Worm (Caenorhabditis elegans) whole organism, L3 larva: ENCODE data around the gene zfp-3.

Source experiments
- R02D3.7 ChIP-seq: fragments of 150-350 bp; optimal IDR thresholded peaks from 2 replicates; lab custom pipeline; 2014; ENCODE audit warnings: missing biosample characterization, missing genetic modification characterization
- aly-2 ChIP-seq: fragments of 150-350 bp; optimal IDR thresholded peaks from 2 replicates; lab custom pipeline; 2014; ENCODE audit warnings: missing biosample characterization, missing genetic modification characterization
- ama-1 ChIP-seq: fragments of 150-350 bp; optimal IDR thresholded peaks from 2 replicates; lab custom pipeline; 2018
- ceh-16 ChIP-seq: sonication (generic microtip); optimal IDR thresholded peaks from 2 replicates; lab custom pipeline; 2017; ENCODE audit warnings: missing biosample characterization, missing genetic modification characterization
- ceh-28 ChIP-seq: fragments of 150-350 bp; optimal IDR thresholded peaks from 2 replicates; lab custom pipeline; 2014; ENCODE audit warnings: missing biosample characterization, missing genetic modification reagents, missing genetic modification characterization
- ceh-82 ChIP-seq: fragments of 150-350 bp; optimal IDR thresholded peaks from 2 replicates; lab custom pipeline; 2014; ENCODE audit warnings: missing biosample characterization, missing genetic modification characterization
- ceh-9 ChIP-seq: sonication (generic microtip); optimal IDR thresholded peaks from 2 replicates; lab custom pipeline; 2018; ENCODE audit warnings: missing biosample characterization, missing genetic modification characterization
- egl-27 ChIP-seq: sonication (generic microtip); optimal IDR thresholded peaks from 4 replicates; lab custom pipeline; 2017; ENCODE audit warnings: missing biosample characterization, missing genetic modification reagents, missing genetic modification characterization
- elt-1 ChIP-seq: fragments of 150-350 bp; optimal IDR thresholded peaks from 2 replicates; lab custom pipeline; 2014; ENCODE audit warnings: missing biosample characterization, missing genetic modification characterization
- elt-2 ChIP-seq: sonication (generic microtip); optimal IDR thresholded peaks from 2 replicates; lab custom pipeline; 2016; ENCODE audit warnings: missing genetic modification reagents, mild to moderate bottlenecking, missing genetic modification characterization, missing compliant biosample characterization
- elt-3 ChIP-seq, 3 experiments: fragments of 150-350 bp in 1 of 3; sonication (generic microtip) in 2 of 3; optimal IDR thresholded peaks; 2 replicates in 2 of 3; 4 replicates in 1 of 3; lab custom pipeline; 2014 to 2017; ENCODE audit warnings: missing biosample characterization in 3 of 3, missing genetic modification characterization in 3 of 3
- eor-1 ChIP-seq, 2 experiments: fragments of 150-350 bp; optimal IDR thresholded peaks; 2 replicates each; lab custom pipeline; 2014 to 2018; ENCODE audit warnings: missing biosample characterization in 2 of 2, missing genetic modification characterization in 2 of 2
- fkh-10 ChIP-seq: sonication (generic microtip); optimal IDR thresholded peaks from 2 replicates; lab custom pipeline; 2017; ENCODE audit warnings: missing biosample characterization, missing genetic modification reagents, missing genetic modification characterization
- fkh-2 ChIP-seq: fragments of 150-350 bp; optimal IDR thresholded peaks from 2 replicates; lab custom pipeline; 2014; ENCODE audit warnings: missing biosample characterization, missing genetic modification reagents, missing genetic modification characterization
- fos-1 ChIP-seq: fragments of 150-350 bp; optimal IDR thresholded peaks from 2 replicates; lab custom pipeline; 2014; ENCODE audit warnings: missing biosample characterization, missing genetic modification characterization
- hmg-11 ChIP-seq: sonication (generic microtip); optimal IDR thresholded peaks from 2 replicates; lab custom pipeline; 2016; ENCODE audit warnings: missing genetic modification characterization, missing compliant biosample characterization
- jun-1 ChIP-seq: fragments of 150-350 bp; optimal IDR thresholded peaks from 2 replicates; lab custom pipeline; 2014; ENCODE audit warnings: missing biosample characterization, missing genetic modification reagents, missing genetic modification characterization
- lin-15B ChIP-seq: fragments of 150-350 bp; optimal IDR thresholded peaks from 2 replicates; lab custom pipeline; 2014; ENCODE audit warnings: missing biosample characterization, missing genetic modification characterization
- lin-39 ChIP-seq: fragments of 150-350 bp; optimal IDR thresholded peaks from 2 replicates; lab custom pipeline; 2018; ENCODE audit warnings: missing biosample characterization, missing genetic modification reagents, missing genetic modification characterization
- lsy-12 ChIP-seq: sonication (generic microtip); optimal IDR thresholded peaks from 2 replicates; lab custom pipeline; 2016; ENCODE audit warnings: mild to moderate bottlenecking, missing genetic modification characterization, missing compliant biosample characterization
- mdl-1 ChIP-seq: fragments of 150-350 bp; optimal IDR thresholded peaks from 2 replicates; lab custom pipeline; 2014; ENCODE audit warnings: missing biosample characterization, missing genetic modification characterization
- nfya-1 ChIP-seq: sonication (generic microtip); optimal IDR thresholded peaks from 2 replicates; lab custom pipeline; 2017; ENCODE audit warnings: missing genetic modification characterization, mild to moderate bottlenecking, missing compliant biosample characterization, antibody characterized with exemption, moderate library complexity; ENCODE audit not compliant: insufficient read depth
- nhr-11 ChIP-seq: fragments of 150-350 bp; optimal IDR thresholded peaks from 2 replicates; lab custom pipeline; 2014; ENCODE audit warnings: missing biosample characterization, missing genetic modification characterization
- nhr-23 ChIP-seq: fragments of 150-350 bp; optimal IDR thresholded peaks from 2 replicates; lab custom pipeline; 2014; ENCODE audit warnings: missing biosample characterization, missing genetic modification reagents, missing genetic modification characterization
- nhr-25 ChIP-seq: sonication (generic microtip); optimal IDR thresholded peaks from 2 replicates; lab custom pipeline; 2017; ENCODE audit warnings: missing biosample characterization, missing genetic modification characterization
- nhr-28 ChIP-seq: fragments of 150-350 bp; optimal IDR thresholded peaks from 2 replicates; lab custom pipeline; 2014; ENCODE audit warnings: missing biosample characterization, missing genetic modification characterization
- nhr-43 ChIP-seq: sonication (generic microtip); optimal IDR thresholded peaks from 2 replicates; lab custom pipeline; 2016; ENCODE audit warnings: mild to moderate bottlenecking, missing genetic modification characterization, missing compliant biosample characterization; ENCODE audit not compliant: poor library complexity, severe bottlenecking
- nhr-67 ChIP-seq: fragments of 150-350 bp; optimal IDR thresholded peaks from 2 replicates; lab custom pipeline; 2014; ENCODE audit warnings: missing biosample characterization, missing genetic modification characterization
- nhr-77 ChIP-seq: fragments of 150-350 bp; optimal IDR thresholded peaks from 2 replicates; lab custom pipeline; 2014; ENCODE audit warnings: missing biosample characterization, missing genetic modification characterization
- pha-4 ChIP-seq: fragments of 150-350 bp; optimal IDR thresholded peaks from 2 replicates; lab custom pipeline; 2014; ENCODE audit warnings: missing biosample characterization, missing genetic modification reagents, missing genetic modification characterization
- pqm-1 ChIP-seq: fragments of 150-350 bp; optimal IDR thresholded peaks from 2 replicates; lab custom pipeline; 2017; ENCODE audit warnings: missing biosample characterization, missing genetic modification characterization, inconsistent platforms
- skn-1 ChIP-seq: fragments of 150-350 bp; optimal IDR thresholded peaks from 2 replicates; lab custom pipeline; 2014; ENCODE audit warnings: missing biosample characterization, missing genetic modification characterization
- tbx-2 ChIP-seq: sonication (generic microtip); optimal IDR thresholded peaks from 2 replicates; lab custom pipeline; 2016; ENCODE audit warnings: mild to moderate bottlenecking, missing genetic modification characterization, missing compliant biosample characterization
- unc-39 ChIP-seq: sonication (generic microtip); optimal IDR thresholded peaks from 4 replicates; lab custom pipeline; 2017; ENCODE audit warnings: missing biosample characterization, missing genetic modification characterization
- unc-62 ChIP-seq: fragments of 150-350 bp; sonication (generic microtip); optimal IDR thresholded peaks from 4 replicates; lab custom pipeline; 2014; ENCODE audit warnings: missing biosample characterization, missing genetic modification reagents, missing genetic modification characterization
- ztf-11 ChIP-seq: fragments of 150-350 bp; optimal IDR thresholded peaks from 2 replicates; lab custom pipeline; 2014; ENCODE audit warnings: missing biosample characterization, missing genetic modification characterization
- ztf-4 ChIP-seq: fragments of 150-350 bp; optimal IDR thresholded peaks from 2 replicates; lab custom pipeline; 2014; ENCODE audit warnings: missing biosample characterization, missing genetic modification characterization

The zfp-3 gene

ce11 chrX:1494256-1494655, 47.8 kb upstream of the zfp-3 start, which contains the start of gene F09E10.5:
Gene F09E10.5, minus strand, starts transcription at chrX:1494356.
- no peak for TF ChIP-seq ceh-9 (tag; lab: Kevin White, UChicago)
- no peak for TF ChIP-seq elt-3 (tag; optimal IDR thresholded peaks at IDR 0.05; lab: Kevin White, UChicago)
- TF ChIP-seq nhr-25: no peak
- no peak for TF ChIP-seq nhr-77 (tag; lab: Kevin White, UChicago)
- TF ChIP-seq elt-1 (tag; lab: Kevin White, UChicago): no peak
- no peak for TF ChIP-seq lsy-12 (tag; lab: Kevin White, UChicago)
- TF ChIP-seq nhr-67 (tag; lab: Kevin White, UChicago): no peak
- no peak for TF ChIP-seq aly-2 (tag; lab: Kevin White, UChicago)
- TF ChIP-seq R02D3.7: no peak
- TF ChIP-seq fkh-2: no peak
- no peak for TF ChIP-seq nhr-43 (tag; lab: Kevin White, UChicago)
- no peak for TF ChIP-seq pqm-1
- TF ChIP-seq egl-27 (tag; lab: Kevin White, UChicago): no peak

DNA sequence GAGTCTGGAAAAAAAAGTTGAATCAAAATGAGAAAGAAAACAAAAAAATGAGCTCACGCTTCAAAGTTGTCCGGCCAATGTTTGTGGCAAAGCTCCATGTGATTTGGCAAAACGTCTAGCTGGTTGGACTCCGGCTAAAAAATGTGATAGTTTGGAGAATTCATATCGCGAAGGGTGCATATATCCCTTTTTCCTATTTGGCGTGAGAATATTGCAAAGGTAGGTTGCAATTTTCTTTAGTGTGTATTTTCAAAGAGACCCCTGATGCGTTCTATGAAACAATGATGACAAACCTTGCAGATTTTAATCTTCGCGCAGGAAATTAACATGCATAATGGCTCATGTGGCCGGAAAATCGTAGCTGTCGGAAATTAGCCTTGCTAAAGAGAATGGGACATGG, 45.7 kb upstream of the zfp-3 start:
- TF ChIP-seq fkh-10 (GFP tag; lab: Kevin White, UChicago): no peak
- TF ChIP-seq nhr-23 (tag; lab: Kevin White, UChicago): peak; percentile 27

DNA sequence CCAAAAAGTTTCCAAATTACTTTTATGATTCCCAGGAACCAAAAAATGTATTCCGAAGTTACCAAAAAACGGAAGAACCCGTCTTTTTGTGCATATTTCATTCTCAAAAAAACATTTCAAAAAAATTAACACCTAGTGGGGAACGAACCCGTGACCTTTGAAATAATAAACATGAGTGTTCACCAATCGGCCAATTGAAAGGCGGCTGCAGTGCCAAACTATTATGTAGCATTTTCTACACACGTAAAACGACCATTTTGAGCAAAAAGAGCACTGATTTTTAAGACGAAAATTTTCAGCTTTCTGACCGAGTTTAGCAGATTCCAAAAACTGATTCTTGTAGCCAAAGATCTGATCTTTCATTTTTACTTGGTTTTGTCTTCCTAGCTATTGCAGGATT, 44.6 kb upstream of the zfp-3 start:
- no peak for TF ChIP-seq nhr-28 (tag; lab: Kevin White, UChicago)
- TF ChIP-seq mdl-1: no peak
- TF ChIP-seq nhr-23 (tag; lab: Kevin White, UChicago): no peak
- TF ChIP-seq lsy-12 (tag; lab: Kevin White, UChicago): no peak
- TF ChIP-seq nfya-1: no peak
- TF ChIP-seq pha-4 (tag; lab: Kevin White, UChicago): no peak
- TF ChIP-seq nhr-25: no peak
- no peak for TF ChIP-seq ztf-11 (tag; lab: Kevin White, UChicago)
- no peak for TF ChIP-seq eor-1 (tag; optimal IDR thresholded peaks at IDR 0.05; lab: Kevin White, UChicago)
- TF ChIP-seq nhr-11: no peak
- no peak for TF ChIP-seq fos-1 (tag; lab: Kevin White, UChicago)
- TF ChIP-seq lin-39: no peak
- TF ChIP-seq, all 47 proteins: peak for 0

DNA sequence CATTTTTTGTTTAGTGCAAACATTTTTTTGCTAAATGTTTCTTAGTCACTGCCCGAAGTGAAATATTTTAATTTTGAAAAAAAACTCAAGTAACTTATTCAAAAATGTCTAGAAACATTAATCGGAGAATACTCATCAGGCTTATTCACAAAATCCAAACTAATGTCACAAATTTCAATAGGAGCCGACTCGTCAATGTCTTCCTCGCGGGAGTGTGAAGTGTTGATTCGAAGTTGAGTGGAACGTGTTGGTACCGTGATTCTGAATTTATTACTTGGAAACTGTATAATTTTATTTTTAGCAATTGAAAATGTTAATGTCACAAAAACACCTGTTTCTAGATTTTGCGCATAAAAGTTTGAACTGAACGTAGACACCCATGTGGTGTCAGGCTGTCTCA, 43.1 kb upstream of the zfp-3 start:
- TF ChIP-seq lsy-12 (tag; lab: Kevin White, UChicago) (peak; percentile 10), pha-4 (tag; lab: Kevin White, UChicago) (no peak), ceh-82 (no peak), ztf-11 (tag; lab: Kevin White, UChicago) (no peak)

ce11 chrX:1488775-1489174, 42.3 kb upstream of the zfp-3 start:
- no peak for TF ChIP-seq unc-39 (tag; lab: Kevin White, UChicago)
- TF ChIP-seq lsy-12 (tag; lab: Kevin White, UChicago): peak; percentile 19

- no peak for TF ChIP-seq aly-2 (tag; lab: Kevin White, UChicago)
- TF ChIP-seq tbx-2 (tag; lab: Kevin White, UChicago): no peak
- TF ChIP-seq elt-2 (tag; lab: Kevin White, UChicago): no peak
- no peak for TF ChIP-seq ceh-16
- no peak for TF ChIP-seq pha-4 (tag; lab: Kevin White, UChicago)
- TF ChIP-seq unc-62 (GFP tag; lab: Kevin White, UChicago): no peak
- TF ChIP-seq ama-1 (lab: Kevin White, UChicago): no peak
- no peak for TF ChIP-seq nhr-77 (tag; lab: Kevin White, UChicago)
- TF ChIP-seq pqm-1: no peak
Observed at ce11 chrX:1487096-1487495, 40.7 kb upstream of the zfp-3 start.

ce11 chrX:1486135-1486648, 39.7 kb upstream of the zfp-3 start, which contains the start of the genes D1005.10 and dhs-25:
Gene D1005.10, minus strand, starts transcription at chrX:1486185.
Gene dhs-25, plus strand, starts transcription at chrX:1486532.
- TF ChIP-seq pha-4 (tag; lab: Kevin White, UChicago) (peak; percentile 88), nhr-11 (no peak), fkh-2 (no peak), hmg-11 (tag; lab: Kevin White, UChicago) (peak; percentile 59), elt-2 (tag; lab: Kevin White, UChicago) (peak; percentile 91), lin-39 (peak; percentile 46), elt-1 (tag; lab: Kevin White, UChicago) (no peak), pqm-1 (peak; percentile 84), tbx-2 (tag; lab: Kevin White, UChicago) (no peak), ceh-16 (no peak), nhr-23 (tag; lab: Kevin White, UChicago) (peak; percentile 84), lin-15B (no peak), nfya-1 (peak; percentile 72), fos-1 (tag; lab: Kevin White, UChicago) (peak; percentile 1), ama-1 (lab: Kevin White, UChicago) (no peak), jun-1 (peak; percentile 68), nhr-25 (peak; percentile 91), ceh-28 (tag; lab: Kevin White, UChicago) (peak; percentile 81), skn-1 (tag; lab: Kevin White, UChicago) (peak; percentile 46), ztf-4 (tag; lab: Kevin White, UChicago) (peak; percentile 4), nhr-43 (tag; lab: Kevin White, UChicago) (peak; percentile 84)
